Worm (Caenorhabditis elegans) whole organism, young adult: ENCODE results near the gene F53A3.7.
A peak's percentile ranks its signal among the peaks of the same experiment; 100 is the strongest.

ENCODE experiments used
- B0336.3 ChIP-seq: fragments of 200-800 bp; sonication (Bioruptor generic); IDR thresholded peaks from 2 replicates; pipeline ENCODE4 v1.3.6; 2022; ENCODE audit warnings: missing genetic modification characterization, missing compliant biosample characterization
- C17E4.6 ChIP-seq: fragments of 200-800 bp; sonication (Bioruptor generic); IDR thresholded peaks from 2 replicates; pipeline ENCODE4 v1.3.6; 2022; ENCODE audit warnings: missing genetic modification reagents, missing genetic modification characterization, missing compliant biosample characterization
- D2030.7 ChIP-seq: fragments of 200-800 bp; sonication (Bioruptor generic); IDR thresholded peaks from 2 replicates; pipeline ENCODE4 v1.3.6; 2022; ENCODE audit warnings: missing genetic modification reagents, missing genetic modification characterization, missing compliant biosample characterization
- F10E7.11 ChIP-seq: sonication (generic microtip); optimal IDR thresholded peaks from 2 replicates; lab custom pipeline; 2017; ENCODE audit warnings: mild to moderate bottlenecking, missing genetic modification characterization, moderate library complexity, missing compliant biosample characterization
- F39B2.1 ChIP-seq: fragments of 200-800 bp; sonication (Bioruptor generic); IDR thresholded peaks from 2 replicates; pipeline ENCODE4 v1.3.6; 2022; ENCODE audit warnings: missing genetic modification reagents, missing genetic modification characterization, missing compliant biosample characterization
- F52B5.7 ChIP-seq: sonication (generic microtip); optimal IDR thresholded peaks from 2 replicates; lab custom pipeline; 2016; ENCODE audit warnings: mild to moderate bottlenecking, missing genetic modification characterization, missing compliant biosample characterization
- K11D2.4 ChIP-seq: fragments of 200-800 bp; sonication (Bioruptor generic); IDR thresholded peaks from 2 replicates; pipeline ENCODE4 v1.3.6; 2022; ENCODE audit warnings: missing genetic modification reagents, missing genetic modification characterization, missing compliant biosample characterization
- K12H6.12 ChIP-seq: fragments of 200-800 bp; sonication (Bioruptor generic); optimal IDR thresholded peaks from 2 replicates; lab custom pipeline; 2018; ENCODE audit warnings: mild to moderate bottlenecking, missing genetic modification characterization, missing compliant biosample characterization
- T07F8.4 ChIP-seq: sonication (generic microtip); optimal IDR thresholded peaks from 2 replicates; lab custom pipeline; 2016; ENCODE audit warnings: mild to moderate bottlenecking, missing genetic modification characterization, moderate library complexity, missing compliant biosample characterization
- T26A5.8 ChIP-seq: sonication (generic microtip); optimal IDR thresholded peaks from 2 replicates; lab custom pipeline; 2016; ENCODE audit warnings: missing genetic modification characterization, missing compliant biosample characterization
- Y53F4B.3 ChIP-seq: fragments of 200-800 bp; sonication (Bioruptor generic); IDR thresholded peaks from 2 replicates; pipeline ENCODE4 v1.3.6; 2022; ENCODE audit warnings: missing genetic modification reagents, missing genetic modification characterization, missing compliant biosample characterization
- ZK185.1 ChIP-seq: sonication (generic microtip); optimal IDR thresholded peaks from 2 replicates; lab custom pipeline; 2016; ENCODE audit warnings: mild to moderate bottlenecking, missing genetic modification characterization, missing compliant biosample characterization; ENCODE audit not compliant: poor library complexity, severe bottlenecking
- akir-1 ChIP-seq: fragments of 200-800 bp; sonication (Bioruptor generic); optimal IDR thresholded peaks from 2 replicates; lab custom pipeline; 2018; ENCODE audit warnings: mild to moderate bottlenecking, missing genetic modification characterization, moderate library complexity, missing compliant biosample characterization
- attf-5 ChIP-seq: fragments of 200-800 bp; sonication (Bioruptor generic); optimal IDR thresholded peaks from 2 replicates; lab custom pipeline; 2018; ENCODE audit warnings: mild to moderate bottlenecking, missing genetic modification characterization, missing compliant biosample characterization
- bed-2 ChIP-seq: fragments of 200-800 bp; sonication (Bioruptor generic); IDR thresholded peaks from 2 replicates; pipeline ENCODE4 v1.3.6; 2022; ENCODE audit warnings: missing genetic modification reagents, missing genetic modification characterization, missing compliant biosample characterization
- ccch-3 ChIP-seq: fragments of 200-800 bp; sonication (Bioruptor generic); optimal IDR thresholded peaks from 2 replicates; lab custom pipeline; 2018; ENCODE audit warnings: mild to moderate bottlenecking, missing genetic modification characterization, missing compliant biosample characterization
- cebp-2 ChIP-seq: fragments of 200-800 bp; sonication (Bioruptor generic); IDR thresholded peaks from 2 replicates; pipeline ENCODE4 v1.3.6; 2022; ENCODE audit warnings: missing genetic modification characterization, missing compliant biosample characterization
- ceh-40 ChIP-seq: fragments of 200-800 bp; sonication (Bioruptor generic); IDR thresholded peaks from 2 replicates; pipeline ENCODE4 v1.3.6; 2022; ENCODE audit warnings: missing genetic modification characterization, missing compliant biosample characterization
- chd-7 ChIP-seq: sonication (generic microtip); optimal IDR thresholded peaks from 2 replicates; lab custom pipeline; 2016; ENCODE audit warnings: mild to moderate bottlenecking, missing genetic modification characterization, moderate library complexity, missing compliant biosample characterization
- die-1 ChIP-seq: sonication (generic microtip); optimal IDR thresholded peaks from 2 replicates; lab custom pipeline; 2016; ENCODE audit warnings: missing genotype, mild to moderate bottlenecking, missing genetic modification characterization, missing compliant biosample characterization
- dox-1 ChIP-seq: fragments of 200-800 bp; sonication (Bioruptor generic); IDR thresholded peaks from 2 replicates; pipeline ENCODE4 v1.3.6; 2022; ENCODE audit warnings: missing genetic modification reagents, missing genetic modification characterization, missing compliant biosample characterization
- dpff-1 ChIP-seq: sonication (generic microtip); optimal IDR thresholded peaks from 2 replicates; lab custom pipeline; 2017; ENCODE audit warnings: mild to moderate bottlenecking, missing genetic modification characterization, missing compliant biosample characterization
- egl-44 ChIP-seq: fragments of 200-800 bp; sonication (Bioruptor generic); IDR thresholded peaks from 2 replicates; pipeline ENCODE4 v1.3.6; 2022; ENCODE audit warnings: missing genetic modification reagents, missing genetic modification characterization, missing compliant biosample characterization
- egrh-3 ChIP-seq: fragments of 200-800 bp; sonication (Bioruptor generic); IDR thresholded peaks from 2 replicates; pipeline ENCODE4 v1.3.6; 2022; ENCODE audit warnings: missing genetic modification reagents, missing genetic modification characterization, missing compliant biosample characterization
- ets-4 ChIP-seq: fragments of 200-800 bp; sonication (Bioruptor generic); optimal IDR thresholded peaks from 2 replicates; lab custom pipeline; 2018; ENCODE audit warnings: mild to moderate bottlenecking, missing genetic modification characterization, missing compliant biosample characterization
- gei-17 ChIP-seq: fragments of 200-800 bp; sonication (Bioruptor generic); optimal IDR thresholded peaks from 2 replicates; lab custom pipeline; 2018; ENCODE audit warnings: mild to moderate bottlenecking, missing genetic modification characterization, missing compliant biosample characterization
- him-1 ChIP-seq: sonication (generic microtip); optimal IDR thresholded peaks from 2 replicates; lab custom pipeline; 2016; ENCODE audit warnings: missing genotype, missing genetic modification reagents, missing genetic modification characterization, missing compliant biosample characterization
- hlh-26 ChIP-seq: fragments of 200-800 bp; sonication (Bioruptor generic); conservative IDR thresholded peaks from 2 replicates; pipeline ENCODE4 v1.3.6; 2022; ENCODE audit warnings: missing genetic modification reagents, missing genetic modification characterization, missing compliant biosample characterization
- lag-1 ChIP-seq: fragments of 200-800 bp; sonication (Bioruptor generic); IDR thresholded peaks from 2 replicates; pipeline ENCODE4 v1.3.6; 2022; ENCODE audit warnings: missing genetic modification reagents, missing genetic modification characterization, missing compliant biosample characterization
- lin-26 ChIP-seq: fragments of 200-800 bp; sonication (Bioruptor generic); IDR thresholded peaks from 2 replicates; pipeline ENCODE4 v1.3.6; 2022; ENCODE audit warnings: missing genetic modification reagents, missing genetic modification characterization, missing compliant biosample characterization
- lin-40 ChIP-seq: sonication (generic microtip); optimal IDR thresholded peaks from 2 replicates; lab custom pipeline; 2016; ENCODE audit warnings: missing genetic modification characterization, mild to moderate bottlenecking, missing compliant biosample characterization, missing genotype, missing genetic modification reagents
- madf-6 ChIP-seq: fragments of 200-800 bp; sonication (Bioruptor generic); IDR thresholded peaks from 2 replicates; pipeline ENCODE4 v1.3.6; 2022; ENCODE audit warnings: missing genetic modification reagents, missing genetic modification characterization, missing compliant biosample characterization
- madf-8 ChIP-seq: fragments of 200-800 bp; sonication (Bioruptor generic); conservative IDR thresholded peaks from 2 replicates; pipeline ENCODE4 v1.3.6; 2022; ENCODE audit warnings: missing genetic modification reagents, missing genetic modification characterization, missing compliant biosample characterization
- mcd-1 ChIP-seq: fragments of 200-800 bp; sonication (Bioruptor generic); IDR thresholded peaks from 2 replicates; pipeline ENCODE4 v1.3.6; 2022; ENCODE audit warnings: missing genetic modification reagents, missing genetic modification characterization, missing compliant biosample characterization
- nhr-80 ChIP-seq: sonication (generic microtip); optimal IDR thresholded peaks from 2 replicates; lab custom pipeline; 2016; ENCODE audit warnings: missing genetic modification characterization, missing compliant biosample characterization
- pha-4 ChIP-seq: fragments of 150-350 bp; sonication (generic microtip); optimal IDR thresholded peaks from 2 replicates; lab custom pipeline; 2014; ENCODE audit warnings: missing biosample characterization, missing genetic modification reagents, missing genetic modification characterization
- sdz-38 ChIP-seq: sonication (generic microtip); optimal IDR thresholded peaks from 2 replicates; lab custom pipeline; 2016; ENCODE audit warnings: missing genotype, missing genetic modification characterization, missing compliant biosample characterization
- snpc-1.3 ChIP-seq: sonication (generic microtip); optimal IDR thresholded peaks from 2 replicates; lab custom pipeline; 2017; ENCODE audit warnings: missing genetic modification characterization, mild to moderate bottlenecking, missing compliant biosample characterization, antibody characterized with exemption, moderate library complexity, missing genotype, missing genetic modification reagents; ENCODE audit not compliant: insufficient read depth
- somi-1 ChIP-seq: fragments of 200-800 bp; sonication (Bioruptor generic); optimal IDR thresholded peaks from 2 replicates; lab custom pipeline; 2018; ENCODE audit warnings: mild to moderate bottlenecking, missing genetic modification characterization, missing compliant biosample characterization
- tbp1 ChIP-seq: fragments of 200-800 bp; sonication (Bioruptor generic); optimal IDR thresholded peaks from 2 replicates; lab custom pipeline; 2018; ENCODE audit warnings: mild to moderate bottlenecking, missing genetic modification characterization, missing compliant biosample characterization
- tlf-1 ChIP-seq: fragments of 200-800 bp; sonication (Bioruptor generic); optimal IDR thresholded peaks from 2 replicates; lab custom pipeline; 2018; ENCODE audit warnings: mild to moderate bottlenecking, missing genetic modification characterization, missing compliant biosample characterization
- xnd-1 ChIP-seq: sonication (generic microtip); optimal IDR thresholded peaks from 2 replicates; lab custom pipeline; 2016; ENCODE audit warnings: missing genotype, missing genetic modification reagents, missing genetic modification characterization, missing compliant biosample characterization
- zfh-2 ChIP-seq: fragments of 200-800 bp; sonication (Bioruptor generic); conservative IDR thresholded peaks from 2 replicates; pipeline ENCODE4 v1.3.6; 2022; ENCODE audit warnings: missing genetic modification reagents, missing genetic modification characterization, missing compliant biosample characterization
- ztf-18 ChIP-seq: sonication (generic microtip); optimal IDR thresholded peaks from 2 replicates; lab custom pipeline; 2016; ENCODE audit warnings: missing genotype, mild to moderate bottlenecking, missing genetic modification characterization, missing compliant biosample characterization
- ztf-22 ChIP-seq: fragments of 200-800 bp; sonication (Bioruptor generic); optimal IDR thresholded peaks from 2 replicates; lab custom pipeline; 2018; ENCODE audit warnings: mild to moderate bottlenecking, missing genetic modification characterization, moderate library complexity, missing compliant biosample characterization
- ztf-26 ChIP-seq: sonication (generic microtip); optimal IDR thresholded peaks from 2 replicates; lab custom pipeline; 2017; ENCODE audit warnings: missing genetic modification characterization, missing compliant biosample characterization
- ztf-3 ChIP-seq: fragments of 200-800 bp; sonication (Bioruptor generic); optimal IDR thresholded peaks from 2 replicates; lab custom pipeline; 2018; ENCODE audit warnings: mild to moderate bottlenecking, missing genetic modification characterization, missing compliant biosample characterization

Gene F53A3.7

DNA sequence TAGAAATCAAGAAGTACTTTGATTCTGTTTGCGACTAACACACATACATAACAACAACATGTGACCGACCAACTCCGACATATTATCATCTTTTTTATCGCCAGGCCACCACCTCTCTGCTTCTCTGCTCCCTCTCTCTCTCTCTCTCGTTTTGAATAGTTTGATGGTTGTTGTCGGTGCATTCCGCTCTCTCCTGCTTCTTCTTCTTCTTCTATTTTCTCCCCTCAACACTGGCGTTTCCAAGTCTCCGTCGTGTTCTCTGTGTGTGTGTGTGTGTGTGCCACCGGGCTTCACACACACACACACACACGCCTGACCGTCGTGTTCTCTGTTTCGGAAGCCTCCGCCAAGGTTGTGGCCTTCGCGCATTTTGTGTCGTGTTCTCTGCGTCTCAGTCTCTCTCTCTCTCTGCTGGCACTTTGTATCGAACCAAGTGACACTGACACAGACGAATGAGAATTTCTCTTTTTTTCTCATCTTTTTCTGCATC, 26.2 kb upstream of the F53A3.7 start (continued):
- TF ChIP-seq F10E7.11 (tag; lab: Kevin White, UChicago) (no peak), sdz-38 (tag; lab: Kevin White, UChicago) (no peak), mcd-1 (GFP tag; lab: Robert Waterston, UW) (peak; percentile 82), hlh-26 (GFP tag; lab: Robert Waterston, UW) (no peak), pha-4 (tag; lab: Kevin White, UChicago) (peak; percentile 88), D2030.7 (no peak), egl-44 (GFP tag; lab: Robert Waterston, UW) (peak; percentile 84), T26A5.8 (no peak), Y53F4B.3 (GFP tag; lab: Robert Waterston, UW) (no peak), ccch-3 (GFP tag; lab: Kevin White, UChicago) (no peak), K11D2.4 (GFP tag; lab: Robert Waterston, UW) (peak; percentile 91), B0336.3 (peak; percentile 96), xnd-1 (tag; lab: Kevin White, UChicago) (no peak), ceh-40 (no peak), tlf-1 (GFP tag; lab: Kevin White, UChicago) (peak; percentile 91), dox-1 (peak; percentile 86), ZK185.1 (tag; lab: Kevin White, UChicago) (peak; percentile 68), F52B5.7 (peak; percentile 37), nhr-80 (tag; lab: Kevin White, UChicago) (peak; percentile 100), zfh-2 (GFP tag; lab: Robert Waterston, UW) (peak; percentile 97), K12H6.12 (tag; lab: Kevin White, UChicago) (peak; percentile 93), ets-4 (GFP tag; lab: Kevin White, UChicago) (peak; percentile 87), T07F8.4 (tag; lab: Kevin White, UChicago) (peak; percentile 55), ztf-22 (GFP tag; lab: Kevin White, UChicago) (peak; percentile 99)

ce11 chrIII:1925786-1926185, 25.5 kb upstream of the F53A3.7 start:
- TF ChIP-seq ztf-3 (GFP tag; lab: Kevin White, UChicago) (no peak), bed-2 (GFP tag; lab: Robert Waterston, UW) (no peak), dpff-1 (tag; lab: Kevin White, UChicago) (no peak), him-1 (tag; lab: Kevin White, UChicago) (no peak), madf-6 (no peak)

- peak; percentile 64 for TF ChIP-seq die-1
- TF ChIP-seq tbp1 (GFP tag; lab: Kevin White, UChicago), result peak; percentile 51
- TF ChIP-seq lag-1 (GFP tag; lab: Robert Waterston, UW), result peak; percentile 81; the same call in 1 of the 2 replicates
- TF ChIP-seq dox-1, result peak; percentile 69
- no peak for TF ChIP-seq T07F8.4 (tag; lab: Kevin White, UChicago)
- peak; percentile 95 for TF ChIP-seq somi-1 (GFP tag; lab: Kevin White, UChicago)
- no peak for TF ChIP-seq madf-8 (GFP tag; lab: Robert Waterston, UW)
- TF ChIP-seq attf-5 (GFP tag; lab: Kevin White, UChicago), result peak; percentile 66
- peak; percentile 88 for TF ChIP-seq nhr-80 (tag; lab: Kevin White, UChicago)
- TF ChIP-seq lin-40 (tag; lab: Kevin White, UChicago), result peak; percentile 95
- no peak for TF ChIP-seq F39B2.1 (GFP tag; lab: Robert Waterston, UW)
- TF ChIP-seq egrh-3 (GFP tag; lab: Robert Waterston, UW), result peak; percentile 87
- peak; percentile 90 for TF ChIP-seq chd-7
- peak; percentile 61 for TF ChIP-seq gei-17 (GFP tag; lab: Kevin White, UChicago)
- no peak for TF ChIP-seq akir-1 (GFP tag; lab: Kevin White, UChicago)
- TF ChIP-seq lin-26 (GFP tag; lab: Robert Waterston, UW), result peak; percentile 82
- no peak for TF ChIP-seq ztf-18
- no peak for TF ChIP-seq cebp-2
- TF ChIP-seq C17E4.6 (GFP tag; lab: Robert Waterston, UW), result no peak
- TF ChIP-seq sdz-38 (tag; lab: Kevin White, UChicago), result no peak
- peak; percentile 71 for TF ChIP-seq ztf-26 (tag; lab: Kevin White, UChicago)
- no peak for TF ChIP-seq snpc-1.3
- TF ChIP-seq madf-6, result no peak
Observed at ce11 chrIII:1926456-1926855, 24.9 kb upstream of the F53A3.7 start.
